Fruit fly (Drosophila melanogaster) Kc167 (cell line): ENCODE data around the gene CSN6.

Experiments
- h ChIP-seq: fragments of >200 bp; optimal IDR thresholded peaks from 3 replicates; lab custom pipeline; 2018; ENCODE audit warnings: missing external identifiers
- insv ChIP-seq: fragments of >200 bp; optimal IDR thresholded peaks from 3 replicates; lab custom pipeline; 2018; ENCODE audit warnings: missing external identifiers
- ttk ChIP-seq: sonication (Bioruptor generic); optimal IDR thresholded peaks from 2 replicates; lab custom pipeline; 2017; ENCODE audit warnings: missing external identifiers

DNA sequence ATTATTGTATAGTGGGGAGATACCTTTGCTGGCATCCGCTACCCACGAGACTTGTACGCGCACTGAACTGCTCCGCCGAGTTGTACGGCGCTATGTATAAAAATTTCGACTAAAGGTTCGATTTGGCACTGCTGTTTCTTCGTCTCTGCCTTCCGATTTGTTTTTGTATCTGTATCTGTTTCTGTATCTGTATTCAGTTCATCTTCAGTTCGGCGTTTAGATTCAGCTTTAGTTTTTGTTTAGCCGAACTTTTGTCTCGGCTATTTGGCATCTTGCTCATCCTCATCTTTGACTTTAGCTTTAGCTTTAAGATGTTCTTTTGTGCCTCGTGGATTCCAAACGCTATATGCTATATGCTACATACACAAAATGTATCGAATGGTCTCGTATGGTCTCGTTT lies 18.1 kb upstream of the CSN6 start, which contains the start of gene sit:
- TF ChIP-seq insv (lab: Kevin White, UChicago), result no peak
- no peak for TF ChIP-seq ttk (lab: Kevin White, UChicago)
- TF ChIP-seq h, result no peak
